Worm (Caenorhabditis elegans): Measurements from ENCODE around the gene cyp-35B2.

ce11 chrV:3938789-3939188, 3.2 kb upstream of the cyp-35B2 start, which contains the start of gene cyp-35B1:
- TF ChIP-seq ama-1 (optimal IDR thresholded peaks at IDR 0.05), result no peak
- no peak for TF ChIP-seq flt-1 (GFP tag; IDR thresholded peaks at IDR 0.05)
- no peak for TF ChIP-seq F13C5.2 (tag; optimal IDR thresholded peaks at IDR 0.05)
- TF ChIP-seq hmg-4 (GFP tag; optimal IDR thresholded peaks at IDR 0.05), result no peak
- no peak for TF ChIP-seq B0310.2 (tag; optimal IDR thresholded peaks at IDR 0.05)
- TF ChIP-seq hnd-1 (tag; optimal IDR thresholded peaks at IDR 0.05), result no peak
- TF ChIP-seq aly-1 (tag; optimal IDR thresholded peaks at IDR 0.05), result no peak
- no peak for TF ChIP-seq hmbx-1 (tag; optimal IDR thresholded peaks at IDR 0.05)
- no peak for TF ChIP-seq ceh-36 (tag; optimal IDR thresholded peaks at IDR 0.05)
- TF ChIP-seq ets-7 (tag; optimal IDR thresholded peaks at IDR 0.05), result no peak
- TF ChIP-seq tbx-37 (GFP tag; conservative IDR thresholded peaks at IDR 0.05), result no peak
- TF ChIP-seq tbx-11 (GFP tag; IDR thresholded peaks at IDR 0.05), result no peak
- TF ChIP-seq ceh-13 (GFP tag; optimal IDR thresholded peaks at IDR 0.05), result no peak
